Worm (Caenorhabditis elegans): ENCODE measurements around the gene C13A10.2.

Gene C13A10.2

ce11 chrII:1374889-1375288 is 17.1 kb upstream of the C13A10.2 start, which contains the start of gene rog-1 (continued):
- no peak for TF ChIP-seq cebp-1 (GFP tag; IDR thresholded peaks at IDR 0.05)
- no peak for TF ChIP-seq cebp-1 (tag; optimal IDR thresholded peaks at IDR 0.05)
- no peak for TF ChIP-seq Y95B8A.8 (GFP tag; IDR thresholded peaks at IDR 0.05)
- TF ChIP-seq rpc-1 (optimal IDR thresholded peaks at IDR 0.05), result no peak
- no peak for TF ChIP-seq rpc-1 (tag; optimal IDR thresholded peaks at IDR 0.05)
- TF ChIP-seq repo-1 (tag; optimal IDR thresholded peaks at IDR 0.05), result no peak
- TF ChIP-seq Y79H2A.3 (GFP tag; conservative IDR thresholded peaks at IDR 0.05), result no peak
- no peak for TF ChIP-seq ztf-26 (tag; optimal IDR thresholded peaks at IDR 0.05)

DNA sequence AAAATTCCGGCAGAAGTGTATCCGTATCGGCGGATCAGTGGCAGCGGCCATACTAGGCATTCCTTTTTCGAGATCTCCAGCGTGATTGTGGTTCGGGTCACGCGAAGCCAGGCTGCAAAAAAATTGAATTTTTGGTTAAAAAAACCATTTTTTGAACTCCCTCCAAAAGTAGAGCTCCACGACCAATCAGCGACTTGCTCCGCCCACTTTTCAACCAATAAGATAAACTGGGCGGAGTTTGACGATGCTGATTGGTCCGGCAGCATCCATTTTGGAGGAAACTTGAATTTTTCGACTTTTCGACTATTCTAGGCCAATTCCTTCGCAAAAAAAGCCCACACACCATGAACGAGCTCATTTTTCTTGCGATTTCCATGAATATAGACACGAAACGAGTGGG is 16.7 kb upstream of the C13A10.2 start:
- TF ChIP-seq nhr-80 (tag; optimal IDR thresholded peaks at IDR 0.05), result no peak
- TF ChIP-seq ccch-3 (GFP tag; optimal IDR thresholded peaks at IDR 0.05), result no peak
- TF ChIP-seq gei-17 (GFP tag; optimal IDR thresholded peaks at IDR 0.05), result no peak
- no peak for TF ChIP-seq mxl-1 (tag; optimal IDR thresholded peaks at IDR 0.05)
- TF ChIP-seq bed-2 (GFP tag; IDR thresholded peaks at IDR 0.05), result no peak
- TF ChIP-seq cebp-2 (GFP tag; IDR thresholded peaks at IDR 0.05), result no peak
- no peak for TF ChIP-seq madf-8 (GFP tag; conservative IDR thresholded peaks at IDR 0.05)
- TF ChIP-seq repo-1 (tag; optimal IDR thresholded peaks at IDR 0.05), result no peak
- no peak for TF ChIP-seq unc-62 (GFP tag; optimal IDR thresholded peaks at IDR 0.05)
- no peak for TF ChIP-seq egl-44 (GFP tag; IDR thresholded peaks at IDR 0.05)
- no peak for TF ChIP-seq ceh-91 (GFP tag; IDR thresholded peaks at IDR 0.05)
- no peak for TF ChIP-seq F33H1.4 (GFP tag; IDR thresholded peaks at IDR 0.05)
- TF ChIP-seq nfyb-1 (GFP tag; IDR thresholded peaks at IDR 0.05), result no peak
- no peak for TF ChIP-seq ZK185.1 (tag; optimal IDR thresholded peaks at IDR 0.05; ENCODE audit: poor library complexity, severe bottlenecking)
- no peak for TF ChIP-seq dox-1 (GFP tag; IDR thresholded peaks at IDR 0.05)
- no peak for TF ChIP-seq atf-7 (tag; optimal IDR thresholded peaks at IDR 0.05)
- no peak for TF ChIP-seq aptf-2 (GFP tag; conservative IDR thresholded peaks at IDR 0.05)

DNA sequence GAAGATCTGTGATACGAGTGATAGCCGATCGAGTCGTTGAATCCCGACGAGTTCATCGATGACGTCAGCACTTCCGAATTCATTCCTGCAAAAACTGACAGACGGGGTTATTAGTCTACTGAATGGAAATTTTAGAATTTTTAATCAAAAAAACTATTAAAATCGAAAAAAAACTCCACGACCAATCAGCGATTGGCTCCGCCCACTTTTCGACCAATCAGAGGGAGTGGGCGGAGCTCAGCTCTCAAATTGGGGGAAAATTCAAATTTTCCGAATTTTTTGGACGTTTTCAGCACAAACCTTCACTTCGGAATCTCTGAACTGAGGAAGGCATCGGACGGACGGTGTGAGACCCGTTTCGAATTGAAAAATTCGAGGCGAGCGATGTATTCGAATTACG is 15.2 kb upstream of the C13A10.2 start:
- TF ChIP-seq nfyb-1 (GFP tag; IDR thresholded peaks at IDR 0.05), result peak; percentile 83
- no peak for TF ChIP-seq Y67H2A.10 (GFP tag; conservative IDR thresholded peaks at IDR 0.05)

DNA sequence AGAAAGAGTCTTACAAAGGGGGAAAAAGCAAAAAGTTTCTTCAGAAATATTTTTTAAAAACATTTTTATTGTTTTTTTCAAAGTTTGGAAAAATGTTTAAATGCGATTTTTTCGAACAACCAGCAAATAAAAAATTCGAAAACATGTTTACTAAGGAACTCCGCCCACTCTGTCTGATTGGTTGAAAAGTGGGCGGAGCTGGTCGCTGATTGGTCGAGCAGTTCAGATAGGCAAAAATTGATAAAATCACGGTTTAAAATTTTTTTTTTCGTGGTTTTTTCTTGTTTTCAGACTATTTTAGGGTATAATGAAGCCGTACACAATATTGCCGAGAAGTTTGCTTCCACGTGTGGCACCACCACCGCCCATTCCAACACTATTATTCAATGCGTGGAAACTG is 14.3 kb upstream of the C13A10.2 start:
- no peak for TF ChIP-seq cebp-2 (GFP tag; IDR thresholded peaks at IDR 0.05)
- no peak for TF ChIP-seq hrde-1 (tag; optimal IDR thresholded peaks at IDR 0.05; ENCODE audit: borderline replicate concordance)
- TF ChIP-seq somi-1 (GFP tag; optimal IDR thresholded peaks at IDR 0.05), result no peak
- no peak for TF ChIP-seq him-1 (tag; optimal IDR thresholded peaks at IDR 0.05)
- no peak for TF ChIP-seq hlh-12 (tag; optimal IDR thresholded peaks at IDR 0.05)
- no peak for TF ChIP-seq F23B12.7 (tag; optimal IDR thresholded peaks at IDR 0.05; ENCODE audit: insufficient read depth)
- TF ChIP-seq snpc-1.3 (tag; optimal IDR thresholded peaks at IDR 0.05; ENCODE audit: insufficient read depth), result no peak

ce11 chrII:1371533-1371932 is 13.7 kb upstream of the C13A10.2 start:
- TF ChIP-seq ccch-3 (GFP tag; optimal IDR thresholded peaks at IDR 0.05) (no peak), unc-130 (GFP tag; optimal IDR thresholded peaks at IDR 0.05) (no peak), zfh-2 (GFP tag; conservative IDR thresholded peaks at IDR 0.05) (peak; percentile 70), ZK185.1 (tag; optimal IDR thresholded peaks at IDR 0.05; ENCODE audit: poor library complexity, severe bottlenecking) (no peak)
